Worm (Caenorhabditis elegans) whole organism, early embryonic: ENCODE data around the gene Y67D8B.2.

Experiments
- F13C5.2 ChIP-seq: sonication (generic microtip); optimal IDR thresholded peaks from 2 replicates; lab custom pipeline; 2017; ENCODE audit warnings: mild to moderate bottlenecking, missing genetic modification characterization, inconsistent platforms, missing compliant biosample characterization
- aly-1 ChIP-seq: sonication (generic microtip); optimal IDR thresholded peaks from 2 replicates; lab custom pipeline; 2016; ENCODE audit warnings: missing genetic modification characterization, missing compliant biosample characterization
- ama-1 ChIP-seq: fragments of 150-350 bp; optimal IDR thresholded peaks from 2 replicates; lab custom pipeline; 2014
- ceh-13 ChIP-seq: fragments of 200-800 bp; sonication (Bioruptor generic); optimal IDR thresholded peaks from 2 replicates; lab custom pipeline; 2018; ENCODE audit warnings: mild to moderate bottlenecking, missing genetic modification characterization, missing compliant biosample characterization
- ceh-36 ChIP-seq: sonication (generic microtip); optimal IDR thresholded peaks from 2 replicates; lab custom pipeline; 2016; ENCODE audit warnings: missing genetic modification characterization, inconsistent platforms, missing compliant biosample characterization
- ets-7 ChIP-seq: sonication (generic microtip); optimal IDR thresholded peaks from 2 replicates; lab custom pipeline; 2016; ENCODE audit warnings: missing genotype, missing genetic modification characterization, missing compliant biosample characterization
- flt-1 ChIP-seq: fragments of 200-800 bp; sonication (Bioruptor generic); IDR thresholded peaks from 2 replicates; pipeline ENCODE4 v1.3.6; 2022; ENCODE audit warnings: missing genetic modification characterization, missing compliant biosample characterization
- hmg-4 ChIP-seq: fragments of 200-800 bp; sonication (Bioruptor generic); optimal IDR thresholded peaks from 2 replicates; lab custom pipeline; 2018; ENCODE audit warnings: mild to moderate bottlenecking, missing genetic modification characterization, missing compliant biosample characterization
- hnd-1 ChIP-seq: sonication (generic microtip); optimal IDR thresholded peaks from 2 replicates; lab custom pipeline; 2016; ENCODE audit warnings: missing genetic modification characterization, missing compliant biosample characterization
- pes-1 ChIP-seq: fragments of 200-800 bp; sonication (Bioruptor generic); IDR thresholded peaks from 2 replicates; pipeline ENCODE4 v1.3.6; 2022; ENCODE audit warnings: missing genetic modification reagents, missing genetic modification characterization, missing compliant biosample characterization
- scrt-1 ChIP-seq: fragments of 200-800 bp; sonication (Bioruptor generic); IDR thresholded peaks from 2 replicates; pipeline ENCODE4 v1.3.6; 2022; ENCODE audit warnings: missing genetic modification characterization, missing compliant biosample characterization
- tbx-37 ChIP-seq: fragments of 200-800 bp; sonication (Bioruptor generic); conservative IDR thresholded peaks from 2 replicates; pipeline ENCODE4 v1.3.6; 2022; ENCODE audit warnings: missing genetic modification reagents, missing genetic modification characterization, missing compliant biosample characterization
- tra-4 ChIP-seq: sonication (generic microtip); optimal IDR thresholded peaks from 2 replicates; lab custom pipeline; 2017; ENCODE audit warnings: missing genetic modification characterization, missing compliant biosample characterization

DNA sequence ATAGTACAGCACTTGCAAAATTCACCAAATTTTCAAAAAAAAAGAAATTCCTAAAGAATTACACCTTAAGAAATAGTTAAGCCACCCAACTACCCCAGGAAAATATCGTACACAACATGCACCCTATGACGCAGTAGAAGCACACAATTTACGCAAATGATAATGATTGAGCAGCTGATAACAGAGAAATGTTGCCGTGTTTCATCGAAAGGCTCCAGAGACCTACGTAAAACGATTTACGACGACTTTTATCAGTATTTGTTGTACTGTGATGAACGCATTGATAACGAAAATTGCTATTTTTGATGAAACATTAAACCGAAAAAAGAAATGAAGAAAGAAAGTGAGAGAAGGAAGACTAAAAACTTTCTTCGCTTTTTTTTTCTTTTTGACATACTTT, 33.2 kb downstream of the Y67D8B.2 start:
- no peak for TF ChIP-seq ama-1 (lab: Kevin White, UChicago)
- no peak for TF ChIP-seq flt-1 (GFP tag; lab: Robert Waterston, UW)
- no peak for TF ChIP-seq F13C5.2
- no peak for TF ChIP-seq tra-4
- no peak for TF ChIP-seq pes-1 (GFP tag; lab: Robert Waterston, UW)
- no peak for TF ChIP-seq hmg-4 (GFP tag; lab: Kevin White, UChicago)
- TF ChIP-seq ets-7, result no peak
- TF ChIP-seq aly-1 (tag; lab: Kevin White, UChicago), result no peak
- no peak for TF ChIP-seq ceh-36 (tag; lab: Kevin White, UChicago)
- no peak for TF ChIP-seq hnd-1 (tag; lab: Kevin White, UChicago)
- no peak for TF ChIP-seq ceh-13 (GFP tag; lab: Kevin White, UChicago)
- no peak for TF ChIP-seq scrt-1
- no peak for TF ChIP-seq tbx-37 (GFP tag; lab: Robert Waterston, UW)
